Worm (Caenorhabditis elegans) whole organism, late embryonic: ENCODE measurements around the gene M88.4.

Source experiments
- C38D4.7 ChIP-seq: fragments of 200-800 bp; sonication (Bioruptor generic); optimal IDR thresholded peaks from 2 replicates; lab custom pipeline; 2018; ENCODE audit warnings: mild to moderate bottlenecking, missing genetic modification characterization, moderate library complexity, missing compliant biosample characterization
- F13H6.1 ChIP-seq: sonication (generic microtip); optimal IDR thresholded peaks from 2 replicates; lab custom pipeline; 2016; ENCODE audit warnings: missing genetic modification characterization, missing compliant biosample characterization
- K02D7.2 ChIP-seq: sonication (generic microtip); optimal IDR thresholded peaks from 2 replicates; lab custom pipeline; 2017; ENCODE audit warnings: mild to moderate bottlenecking, missing genetic modification characterization, missing compliant biosample characterization
- K09A11.1 ChIP-seq: sonication (generic microtip); optimal IDR thresholded peaks from 2 replicates; lab custom pipeline; 2017; ENCODE audit warnings: antibody characterized with exemption, mild to moderate bottlenecking, missing genetic modification characterization, missing compliant biosample characterization; ENCODE audit not compliant: insufficient read depth
- T23F11.4 ChIP-seq: fragments of 200-800 bp; sonication (Bioruptor generic); optimal IDR thresholded peaks from 2 replicates; lab custom pipeline; 2018; ENCODE audit warnings: mild to moderate bottlenecking, missing genetic modification characterization, missing compliant biosample characterization
- ceh-14 ChIP-seq: sonication (generic microtip); optimal IDR thresholded peaks from 2 replicates; lab custom pipeline; 2016; ENCODE audit warnings: missing genotype, missing genetic modification characterization, missing compliant biosample characterization
- ceh-18 ChIP-seq: sonication (generic microtip); optimal IDR thresholded peaks from 2 replicates; lab custom pipeline; 2016; ENCODE audit warnings: missing genetic modification characterization, missing compliant biosample characterization
- ceh-19 ChIP-seq: fragments of 200-800 bp; sonication (Bioruptor generic); optimal IDR thresholded peaks from 2 replicates; lab custom pipeline; 2018; ENCODE audit warnings: mild to moderate bottlenecking, missing genetic modification characterization, missing compliant biosample characterization
- ceh-2 ChIP-seq: sonication (generic microtip); optimal IDR thresholded peaks from 2 replicates; lab custom pipeline; 2016; ENCODE audit warnings: missing genotype, missing genetic modification characterization, missing compliant biosample characterization
- ceh-22 ChIP-seq: sonication (generic microtip); optimal IDR thresholded peaks from 2 replicates; lab custom pipeline; 2017; ENCODE audit warnings: missing biosample characterization, missing genetic modification characterization
- ceh-24 ChIP-seq: sonication (generic microtip); optimal IDR thresholded peaks from 2 replicates; lab custom pipeline; 2016; ENCODE audit warnings: mild to moderate bottlenecking, missing genetic modification characterization, missing compliant biosample characterization
- ceh-30 ChIP-seq: fragments of 150-350 bp; optimal IDR thresholded peaks from 2 replicates; lab custom pipeline; 2014; ENCODE audit warnings: missing biosample characterization, missing genetic modification characterization
- ceh-31 ChIP-seq: sonication (generic microtip); optimal IDR thresholded peaks from 2 replicates; lab custom pipeline; 2016; ENCODE audit warnings: missing genetic modification characterization, missing compliant biosample characterization
- ceh-34 ChIP-seq: sonication (generic microtip); optimal IDR thresholded peaks from 2 replicates; lab custom pipeline; 2016; ENCODE audit warnings: mild to moderate bottlenecking, missing genetic modification characterization, missing compliant biosample characterization
- ceh-48 ChIP-seq: sonication (generic microtip); optimal IDR thresholded peaks from 2 replicates; lab custom pipeline; 2016; ENCODE audit warnings: missing genetic modification characterization, inconsistent platforms, missing compliant biosample characterization
- ceh-6 ChIP-seq: fragments of 200-800 bp; sonication (Bioruptor generic); optimal IDR thresholded peaks from 2 replicates; lab custom pipeline; 2018; ENCODE audit warnings: mild to moderate bottlenecking, missing genetic modification characterization, missing compliant biosample characterization
- ceh-9 ChIP-seq: sonication (generic microtip); optimal IDR thresholded peaks from 2 replicates; lab custom pipeline; 2016; ENCODE audit warnings: mild to moderate bottlenecking, missing genetic modification characterization, inconsistent platforms, missing compliant biosample characterization
- che-1 ChIP-seq: sonication (generic microtip); optimal IDR thresholded peaks from 2 replicates; lab custom pipeline; 2016; ENCODE audit warnings: mild to moderate bottlenecking, missing genetic modification characterization, missing compliant biosample characterization
- dmd-4 ChIP-seq: sonication (generic microtip); optimal IDR thresholded peaks from 2 replicates; lab custom pipeline; 2016; ENCODE audit warnings: borderline replicate concordance, missing genetic modification characterization, missing compliant biosample characterization
- dve-1 ChIP-seq: sonication (generic microtip); optimal IDR thresholded peaks from 2 replicates; lab custom pipeline; 2017; ENCODE audit warnings: antibody characterized with exemption, mild to moderate bottlenecking, missing genetic modification characterization, missing compliant biosample characterization
- elt-2 ChIP-seq: sonication (generic microtip); optimal IDR thresholded peaks from 2 replicates; lab custom pipeline; 2016; ENCODE audit warnings: missing genetic modification reagents, missing genetic modification characterization, missing compliant biosample characterization
- fax-1 ChIP-seq: sonication (generic microtip); optimal IDR thresholded peaks from 2 replicates; lab custom pipeline; 2016; ENCODE audit warnings: missing genotype, missing genetic modification characterization, missing compliant biosample characterization
- gmeb-2 ChIP-seq: sonication (generic microtip); optimal IDR thresholded peaks from 2 replicates; lab custom pipeline; 2016; ENCODE audit warnings: missing genetic modification characterization, inconsistent platforms, missing compliant biosample characterization
- hlh-13 ChIP-seq: fragments of 200-800 bp; sonication (Bioruptor generic); optimal IDR thresholded peaks from 2 replicates; lab custom pipeline; 2018; ENCODE audit warnings: mild to moderate bottlenecking, missing genetic modification characterization, missing compliant biosample characterization
- hlh-15 ChIP-seq: sonication (generic microtip); optimal IDR thresholded peaks from 2 replicates; lab custom pipeline; 2016; ENCODE audit warnings: missing genetic modification characterization, missing compliant biosample characterization
- hlh-30 ChIP-seq: sonication (generic microtip); optimal IDR thresholded peaks from 2 replicates; lab custom pipeline; 2017; ENCODE audit warnings: antibody characterized with exemption, missing genetic modification characterization, missing compliant biosample characterization; ENCODE audit not compliant: insufficient read depth
- hlh-6 ChIP-seq: sonication (generic microtip); optimal IDR thresholded peaks from 2 replicates; lab custom pipeline; 2016; ENCODE audit warnings: missing genotype, missing genetic modification characterization, missing compliant biosample characterization
- lim-6 ChIP-seq: sonication (generic microtip); optimal IDR thresholded peaks from 2 replicates; lab custom pipeline; 2016; ENCODE audit warnings: missing genetic modification characterization, missing compliant biosample characterization
- lin-11 ChIP-seq: fragments of 200-800 bp; sonication (Bioruptor generic); optimal IDR thresholded peaks from 2 replicates; lab custom pipeline; 2018; ENCODE audit warnings: mild to moderate bottlenecking, missing genetic modification characterization, missing compliant biosample characterization
- madf-2 ChIP-seq: sonication (generic microtip); optimal IDR thresholded peaks from 2 replicates; lab custom pipeline; 2017; ENCODE audit warnings: missing genetic modification characterization, missing compliant biosample characterization
- nfya-1 ChIP-seq: sonication (generic microtip); optimal IDR thresholded peaks from 2 replicates; lab custom pipeline; 2017; ENCODE audit warnings: missing genetic modification characterization, mild to moderate bottlenecking, missing compliant biosample characterization, antibody characterized with exemption, moderate library complexity
- nhr-11 ChIP-seq: fragments of 150-350 bp; optimal IDR thresholded peaks from 2 replicates; lab custom pipeline; 2014; ENCODE audit warnings: missing biosample characterization, missing genetic modification characterization
- nhr-232 ChIP-seq: sonication (generic microtip); optimal IDR thresholded peaks from 2 replicates; lab custom pipeline; 2016; ENCODE audit warnings: missing genetic modification characterization, missing compliant biosample characterization
- npax-4 ChIP-seq: sonication (generic microtip); optimal IDR thresholded peaks from 2 replicates; lab custom pipeline; 2016; ENCODE audit warnings: missing genetic modification characterization, missing compliant biosample characterization
- pax-1 ChIP-seq: fragments of 150-350 bp; optimal IDR thresholded peaks from 2 replicates; lab custom pipeline; 2014; ENCODE audit warnings: missing biosample characterization, missing genetic modification characterization
- pha-2 ChIP-seq: sonication (generic microtip); optimal IDR thresholded peaks from 2 replicates; lab custom pipeline; 2017; ENCODE audit warnings: mild to moderate bottlenecking, missing genetic modification characterization, missing compliant biosample characterization
- pha-4 ChIP-seq: fragments of 150-350 bp; optimal IDR thresholded peaks from 2 replicates; lab custom pipeline; 2018; ENCODE audit warnings: missing biosample characterization, missing genetic modification reagents, missing genetic modification characterization
- rnt-1 ChIP-seq: sonication (generic microtip); optimal IDR thresholded peaks from 2 replicates; lab custom pipeline; 2016; ENCODE audit warnings: missing genetic modification characterization, missing compliant biosample characterization
- sdc-2 ChIP-seq: sonication (generic microtip); optimal IDR thresholded peaks from 2 replicates; lab custom pipeline; 2016; ENCODE audit warnings: missing genotype, missing genetic modification characterization, missing compliant biosample characterization
- sox-2 ChIP-seq: fragments of 200-800 bp; sonication (Bioruptor generic); IDR thresholded peaks from 2 replicates; pipeline ENCODE4 v1.3.6; 2022; ENCODE audit warnings: missing genetic modification reagents, missing genetic modification characterization, missing compliant biosample characterization
- sox-4 ChIP-seq: sonication (generic microtip); optimal IDR thresholded peaks from 2 replicates; lab custom pipeline; 2017; ENCODE audit warnings: mild to moderate bottlenecking, missing genetic modification characterization, inconsistent platforms, missing compliant biosample characterization
- syd-9 ChIP-seq: sonication (generic microtip); optimal IDR thresholded peaks from 2 replicates; lab custom pipeline; 2016; ENCODE audit warnings: mild to moderate bottlenecking, missing genetic modification characterization, moderate library complexity, missing compliant biosample characterization
- tbx-2 ChIP-seq: sonication (generic microtip); optimal IDR thresholded peaks from 2 replicates; lab custom pipeline; 2016; ENCODE audit warnings: missing genetic modification characterization, missing compliant biosample characterization
- tbx-7 ChIP-seq: sonication (generic microtip); optimal IDR thresholded peaks from 2 replicates; lab custom pipeline; 2016; ENCODE audit warnings: missing genotype, missing genetic modification characterization, missing compliant biosample characterization
- ttx-3 ChIP-seq: sonication (generic microtip); optimal IDR thresholded peaks from 2 replicates; lab custom pipeline; 2016; ENCODE audit warnings: missing genetic modification reagents, missing genetic modification characterization, missing compliant biosample characterization
- unc-86 ChIP-seq: sonication (generic microtip); optimal IDR thresholded peaks from 2 replicates; lab custom pipeline; 2016; ENCODE audit warnings: missing genetic modification characterization, missing compliant biosample characterization
- ztf-16 ChIP-seq: sonication (generic microtip); optimal IDR thresholded peaks from 2 replicates; lab custom pipeline; 2017; ENCODE audit warnings: missing genetic modification characterization, missing compliant biosample characterization

Gene M88.4

DNA sequence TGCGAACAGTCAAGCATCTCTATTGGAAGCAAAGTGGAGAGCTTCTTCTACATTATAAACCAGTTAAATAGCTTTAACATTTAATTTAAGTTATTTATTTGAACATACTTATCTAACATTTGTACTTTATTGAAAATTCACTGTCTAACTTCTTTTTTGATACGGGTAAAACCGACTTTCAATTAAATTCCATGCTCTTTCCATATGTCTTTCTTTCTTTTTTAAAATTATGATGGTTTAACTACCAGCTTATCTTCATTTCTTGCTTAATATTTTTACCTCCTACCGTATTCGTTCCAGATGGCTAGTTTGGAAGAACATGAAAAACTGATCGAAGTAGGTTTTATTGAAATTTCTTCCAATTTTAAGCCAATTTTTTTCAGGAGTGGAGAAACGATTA lies 32.7 kb downstream of the M88.4 start, which contains the start of gene F35G12.12:
F35G12.12 (plus strand) TSS at position 301 of the 400 bp plus-strand sequence.
- TF ChIP-seq rnt-1 (no peak), T23F11.4 (no peak), lin-11 (tag; lab: Kevin White, UChicago) (no peak), unc-86 (tag; lab: Kevin White, UChicago) (no peak), syd-9 (tag; lab: Kevin White, UChicago) (no peak), F13H6.1 (tag; lab: Kevin White, UChicago) (no peak), ceh-34 (tag; lab: Kevin White, UChicago) (no peak), nhr-232 (tag; lab: Kevin White, UChicago) (no peak), tbx-2 (tag; lab: Kevin White, UChicago) (no peak), ceh-19 (GFP tag; lab: Kevin White, UChicago) (no peak), hlh-6 (tag; lab: Kevin White, UChicago) (no peak), madf-2 (tag; lab: Kevin White, UChicago) (no peak), ceh-30 (no peak), nfya-1 (tag; lab: Kevin White, UChicago) (no peak), dmd-4 (tag; lab: Kevin White, UChicago) (no peak)
- TF ChIP-seq, all 69 proteins: peak for 0

DNA sequence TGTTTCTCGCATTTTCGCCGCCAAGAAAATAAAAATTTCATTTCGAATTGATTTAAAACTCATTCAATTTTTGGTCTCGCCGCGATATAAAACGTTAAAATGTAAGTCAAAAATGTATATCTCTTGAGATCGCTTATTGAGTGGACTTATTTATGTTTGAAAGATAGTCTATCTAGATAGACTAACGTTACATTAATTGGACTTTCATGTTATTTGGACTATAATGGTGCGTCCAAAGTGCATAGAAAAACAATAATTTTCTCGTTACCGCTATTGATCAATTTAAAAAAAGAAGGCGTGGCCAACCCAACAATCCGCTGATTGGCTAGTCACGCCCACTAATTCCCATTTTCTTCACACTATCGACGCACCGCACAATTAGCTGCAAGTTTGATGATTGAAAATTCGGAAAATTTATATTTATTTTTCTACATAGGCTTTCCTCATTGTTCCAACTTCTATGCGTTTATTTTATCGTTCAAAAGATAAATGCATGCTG lies 35.3 kb downstream of the M88.4 start, which contains the start of gene F35G12.5:
F35G12.5 (plus strand) TSS at position 51 of the 499 bp plus-strand sequence.
- TF ChIP-seq ceh-31 (tag; lab: Kevin White, UChicago) (no peak), nfya-1 (tag; lab: Kevin White, UChicago) (peak; percentile 95)

DNA sequence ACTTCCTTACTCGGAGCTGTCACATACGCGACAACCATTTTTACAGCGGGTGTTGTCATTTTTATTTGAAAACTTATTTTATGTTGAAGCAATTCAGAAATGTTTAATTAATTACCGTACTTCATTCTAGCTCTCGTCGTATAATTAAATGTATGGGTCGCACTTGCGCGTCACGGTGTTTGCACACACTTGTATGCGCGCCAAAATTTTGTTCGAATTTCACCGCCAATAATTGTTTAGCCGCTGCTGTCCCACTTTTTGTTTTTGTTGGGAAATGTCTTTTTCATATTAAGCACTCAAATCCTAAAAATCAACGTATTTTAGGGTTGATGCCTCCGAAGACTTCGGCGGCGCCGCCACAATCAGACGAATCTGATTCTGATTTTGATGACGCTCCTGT lies 38.3 kb downstream of the M88.4 start, which contains the start of the genes F35G12.7 and smc-4:
F35G12.7 (minus strand) TSS at position 154 of the 400 bp plus-strand sequence.
smc-4 (plus strand) TSS at position 325 of the 400 bp plus-strand sequence.
- no peak for TF ChIP-seq elt-2 (tag; lab: Kevin White, UChicago)
- no peak for TF ChIP-seq unc-86 (tag; lab: Kevin White, UChicago)
- no peak for TF ChIP-seq gmeb-2 (tag; lab: Kevin White, UChicago)
- TF ChIP-seq hlh-30: no peak
- no peak for TF ChIP-seq ceh-9 (tag; lab: Kevin White, UChicago)
- no peak for TF ChIP-seq sox-4 (tag; lab: Kevin White, UChicago)
- no peak for TF ChIP-seq ceh-18 (tag; lab: Kevin White, UChicago)
- TF ChIP-seq hlh-15 (tag; lab: Kevin White, UChicago): no peak
- no peak for TF ChIP-seq tbx-7
- TF ChIP-seq fax-1 (tag; lab: Kevin White, UChicago): no peak
- TF ChIP-seq che-1: peak; percentile 20
- peak; percentile 16 for TF ChIP-seq tbx-2 (tag; lab: Kevin White, UChicago)
- no peak for TF ChIP-seq ceh-22 (tag; lab: Kevin White, UChicago)
- TF ChIP-seq nhr-232 (tag; lab: Kevin White, UChicago): no peak
- TF ChIP-seq K02D7.2 (tag; lab: Kevin White, UChicago): no peak
- no peak for TF ChIP-seq hlh-13 (GFP tag; lab: Kevin White, UChicago)
- no peak for TF ChIP-seq C38D4.7 (GFP tag; lab: Kevin White, UChicago)
- TF ChIP-seq npax-4: no peak
- TF ChIP-seq nhr-11 (tag; lab: Kevin White, UChicago): no peak
- peak; percentile 74 for TF ChIP-seq nfya-1 (tag; lab: Kevin White, UChicago)
- no peak for TF ChIP-seq ztf-16 (tag; lab: Kevin White, UChicago)
- no peak for TF ChIP-seq lim-6
- TF ChIP-seq ceh-14 (tag; lab: Kevin White, UChicago): peak; percentile 56
- peak; percentile 22 for TF ChIP-seq ttx-3 (tag; lab: Kevin White, UChicago)
- no peak for TF ChIP-seq pha-2 (tag; lab: Kevin White, UChicago)
- peak; percentile 29 for TF ChIP-seq ceh-31 (tag; lab: Kevin White, UChicago)
- no peak for TF ChIP-seq dmd-4 (tag; lab: Kevin White, UChicago)
- no peak for TF ChIP-seq ceh-6 (GFP tag; lab: Kevin White, UChicago)
- TF ChIP-seq ceh-24 (tag; lab: Kevin White, UChicago): no peak
- no peak for TF ChIP-seq sdc-2 (tag; lab: Kevin White, UChicago)
- TF ChIP-seq K09A11.1 (tag; lab: Kevin White, UChicago): no peak
- TF ChIP-seq F13H6.1 (tag; lab: Kevin White, UChicago): no peak
- TF ChIP-seq dve-1: no peak
- no peak for TF ChIP-seq ceh-19 (GFP tag; lab: Kevin White, UChicago)
- no peak for TF ChIP-seq lin-11 (tag; lab: Kevin White, UChicago)
- peak; percentile 14; the same call in 1 of the 2 replicates for TF ChIP-seq sox-2
- TF ChIP-seq pha-4 (tag; lab: Kevin White, UChicago): no peak
- no peak for TF ChIP-seq ceh-48 (tag; lab: Kevin White, UChicago)
- no peak for TF ChIP-seq ceh-2 (tag; lab: Kevin White, UChicago)
- no peak for TF ChIP-seq pax-1 (tag; lab: Kevin White, UChicago)
